Worm (Caenorhabditis elegans): Measurements from ENCODE around the gene col-167.

- no peak for TF ChIP-seq tbx-2 (tag; optimal IDR thresholded peaks at IDR 0.05)
- TF ChIP-seq hmg-11 (tag; optimal IDR thresholded peaks at IDR 0.05), result no peak
These were observed 23.7 kb downstream of the col-167 start, which contains the start of gene C03B1.9 for ce11 chrX:6347013-6347412.
